Fruit fly (Drosophila melanogaster) whole organism, embryonic: Measurements from ENCODE around the gene Trm7-34.

Experiments used
- B-H2 ChIP-seq: fragments of 200-800 bp; sonication (Bioruptor generic); optimal IDR thresholded peaks from 2 replicates; lab custom pipeline; 2018; ENCODE audit warnings: missing biosample characterization, mild to moderate bottlenecking, missing genetic modification characterization
- C15 ChIP-seq: fragments of 200-800 bp; sonication (Bioruptor generic); IDR thresholded peaks from 3 replicates; pipeline ENCODE4 v1.3.6; 2022; ENCODE audit warnings: missing biosample characterization, missing genetic modification characterization
- CG10209 ChIP-seq: fragments of 200-800 bp; sonication (Bioruptor generic); optimal IDR thresholded peaks from 3 replicates; lab custom pipeline; 2017; ENCODE audit warnings: missing biosample characterization, mild to moderate bottlenecking, missing genetic modification characterization, missing genetic modification reagents
- CG13123 ChIP-seq: fragments of 200-800 bp; sonication (Bioruptor generic); optimal IDR thresholded peaks from 2 replicates; lab custom pipeline; 2016; ENCODE audit warnings: missing biosample characterization, missing genetic modification characterization
- CG2120 ChIP-seq: fragments of 200-800 bp; sonication (Bioruptor generic); optimal IDR thresholded peaks from 3 replicates; lab custom pipeline; 2016; ENCODE audit warnings: missing biosample characterization, missing genetic modification characterization
- CG31224 ChIP-seq: fragments of 200-800 bp; sonication (Bioruptor generic); IDR thresholded peaks from 2 replicates; pipeline ENCODE4 v1.3.6; 2022; ENCODE audit warnings: missing biosample characterization, missing genetic modification characterization
- CG34376 ChIP-seq: fragments of 200-800 bp; sonication (Bioruptor generic); optimal IDR thresholded peaks from 2 replicates; lab custom pipeline; 2018; ENCODE audit warnings: missing biosample characterization, mild to moderate bottlenecking, missing genetic modification characterization
- CG43689 ChIP-seq: fragments of 200-800 bp; sonication (Bioruptor generic); IDR thresholded peaks from 2 replicates; pipeline ENCODE4 v1.3.6; 2022; ENCODE audit warnings: missing biosample characterization, missing genetic modification characterization
- CG6254 ChIP-seq: fragments of 200-800 bp; sonication (Bioruptor generic); optimal IDR thresholded peaks from 3 replicates; lab custom pipeline; 2017; ENCODE audit warnings: mild to moderate bottlenecking, missing biosample characterization, missing genetic modification reagents, missing genetic modification characterization
- CG6654 ChIP-seq: fragments of 200-800 bp; sonication (Bioruptor generic); optimal IDR thresholded peaks from 2 replicates; lab custom pipeline; 2017; ENCODE audit warnings: missing biosample characterization, mild to moderate bottlenecking, missing genetic modification characterization
- CG6791 ChIP-seq: fragments of 200-800 bp; sonication (Bioruptor generic); IDR thresholded peaks from 3 replicates; pipeline ENCODE4 v1.3.6; 2022; ENCODE audit warnings: missing biosample characterization, missing genetic modification characterization; ENCODE audit not compliant: partially characterized antibody
- CG8359 ChIP-seq: fragments of 200-800 bp; sonication (Bioruptor generic); optimal IDR thresholded peaks from 2 replicates; lab custom pipeline; 2017; ENCODE audit warnings: missing biosample characterization, mild to moderate bottlenecking, missing genetic modification characterization, borderline replicate concordance
- CG9876 ChIP-seq: fragments of 200-800 bp; sonication (Bioruptor generic); optimal IDR thresholded peaks from 2 replicates; lab custom pipeline; 2016; ENCODE audit warnings: missing biosample characterization, missing genetic modification characterization
- CTCF ChIP-seq: fragments of 200-800 bp; sonication (Bioruptor generic); optimal IDR thresholded peaks from 2 replicates; lab custom pipeline; 2017; ENCODE audit warnings: missing biosample characterization, mild to moderate bottlenecking, missing genetic modification characterization, moderate library complexity
- CrebB ChIP-seq: fragments of 200-800 bp; sonication (Bioruptor generic); optimal IDR thresholded peaks from 3 replicates; lab custom pipeline; 2018; ENCODE audit warnings: missing biosample characterization, mild to moderate bottlenecking, missing genetic modification characterization
- Dek ChIP-seq: fragments of 200-800 bp; sonication (Bioruptor generic); optimal IDR thresholded peaks from 3 replicates; lab custom pipeline; 2019; ENCODE audit warnings: missing biosample characterization, mild to moderate bottlenecking, missing genetic modification characterization, moderate library complexity
- Dip2 ChIP-seq: fragments of 200-800 bp; sonication (Bioruptor generic); IDR thresholded peaks from 2 replicates; pipeline ENCODE4 v1.3.6; 2022; ENCODE audit warnings: missing biosample characterization, missing genetic modification characterization
- Dip3 ChIP-seq: fragments of 200-800 bp; sonication (Bioruptor generic); optimal IDR thresholded peaks from 3 replicates; lab custom pipeline; 2016; ENCODE audit warnings: missing biosample characterization, missing genetic modification characterization
- Eip74EF ChIP-seq, 2 experiments: fragments of 200-800 bp in 1 of 2; fragments of >200 bp in 1 of 2; sonication (Bioruptor generic) in 1 of 2; optimal IDR thresholded peaks; 2 replicates each; lab custom pipeline; 2017 to 2019; ENCODE audit warnings: missing biosample characterization in 2 of 2, missing genetic modification characterization in 2 of 2, mild to moderate bottlenecking in 1 of 2, moderate library complexity in 1 of 2
- Hmr ChIP-seq: fragments of 200-800 bp; sonication (Bioruptor generic); optimal IDR thresholded peaks from 3 replicates; lab custom pipeline; 2017; ENCODE audit warnings: mild to moderate bottlenecking, missing biosample characterization, missing genetic modification reagents, missing genetic modification characterization
- Hmx ChIP-seq: fragments of 200-800 bp; sonication (Bioruptor generic); optimal IDR thresholded peaks from 2 replicates; lab custom pipeline; 2016; ENCODE audit warnings: missing biosample characterization, missing genetic modification characterization
- Mad ChIP-seq: fragments of 200-800 bp; sonication (Bioruptor generic); optimal IDR thresholded peaks from 2 replicates; lab custom pipeline; 2016; ENCODE audit warnings: missing biosample characterization, missing genetic modification characterization
- Max ChIP-seq: fragments of 200-800 bp; sonication (Bioruptor generic); optimal IDR thresholded peaks from 2 replicates; lab custom pipeline; 2016; ENCODE audit warnings: missing biosample characterization, mild to moderate bottlenecking, missing genetic modification characterization
- Med ChIP-seq: fragments of 200-800 bp; sonication (Bioruptor generic); peaks from one replicate; lab custom pipeline; 2016; ENCODE audit warnings: missing biosample characterization, missing genetic modification characterization, mild to moderate bottlenecking, inconsistent platforms, moderate library complexity
- Mrtf ChIP-seq: fragments of 200-800 bp; sonication (Bioruptor generic); IDR thresholded peaks from 3 replicates; pipeline ENCODE4 v1.3.6; 2022; ENCODE audit warnings: missing biosample characterization, missing genetic modification characterization
- Myb ChIP-seq: fragments of 200-800 bp; sonication (Bioruptor generic); optimal IDR thresholded peaks from 2 replicates; lab custom pipeline; 2016; ENCODE audit warnings: missing biosample characterization, missing genetic modification characterization
- Rfx ChIP-seq: fragments of 200-800 bp; sonication (Bioruptor generic); IDR thresholded peaks from 2 replicates; pipeline ENCODE4 v1.3.6; 2022; ENCODE audit warnings: missing biosample characterization, missing genetic modification characterization
- Sin3A ChIP-seq: fragments of >200 bp; optimal IDR thresholded peaks from 2 replicates; lab custom pipeline; 2018
- Sox100B ChIP-seq: fragments of 200-800 bp; sonication (Bioruptor generic); optimal IDR thresholded peaks from 3 replicates; lab custom pipeline; 2018; ENCODE audit warnings: missing biosample characterization, mild to moderate bottlenecking, missing genetic modification characterization
- Sox102F ChIP-seq: fragments of 200-800 bp; sonication (Bioruptor generic); optimal IDR thresholded peaks from 2 replicates; lab custom pipeline; 2018; ENCODE audit warnings: missing biosample characterization, mild to moderate bottlenecking, missing genetic modification characterization, moderate library complexity
- Spps ChIP-seq: fragments of 200-800 bp; sonication (Bioruptor generic); optimal IDR thresholded peaks from 2 replicates; lab custom pipeline; 2018; ENCODE audit warnings: missing biosample characterization, mild to moderate bottlenecking, missing genetic modification characterization
- Tbp ChIP-seq: fragments of >200 bp; optimal IDR thresholded peaks from 2 replicates; lab custom pipeline; 2018; ENCODE audit warnings: missing biosample characterization, missing genetic modification characterization
- ash1 ChIP-seq: fragments of 200-800 bp; sonication (Bioruptor generic); optimal IDR thresholded peaks from 2 replicates; lab custom pipeline; 2018; ENCODE audit warnings: missing biosample characterization, mild to moderate bottlenecking, missing genetic modification characterization
- disco-r ChIP-seq: fragments of 200-800 bp; sonication (Bioruptor generic); optimal IDR thresholded peaks from 2 replicates; lab custom pipeline; 2016; ENCODE audit warnings: missing biosample characterization, missing genetic modification characterization
- esg ChIP-seq: fragments of 200-800 bp; sonication (Bioruptor generic); conservative IDR thresholded peaks from 2 replicates; pipeline ENCODE4 v1.3.6; 2022; ENCODE audit warnings: missing biosample characterization, missing genetic modification characterization
- gce ChIP-seq: fragments of 200-800 bp; sonication (Bioruptor generic); IDR thresholded peaks from 3 replicates; pipeline ENCODE4 v1.3.6; 2022; ENCODE audit warnings: missing biosample characterization, missing genetic modification characterization
- gro ChIP-seq: fragments of 200-800 bp; sonication (Bioruptor generic); optimal IDR thresholded peaks from 2 replicates; lab custom pipeline; 2016; ENCODE audit warnings: missing biosample characterization, missing genetic modification characterization
- jigr1 ChIP-seq: fragments of 200-800 bp; sonication (Bioruptor generic); IDR thresholded peaks from 3 replicates; pipeline ENCODE4 v1.3.6; 2022; ENCODE audit warnings: missing biosample characterization, missing genetic modification characterization
- lola ChIP-seq, 3 experiments: fragments of >200 bp in 2 of 3; fragments of 200-800 bp in 1 of 3; sonication (Bioruptor generic) in 1 of 3; optimal IDR thresholded peaks; 2 replicates each; lab custom pipeline; 2017 to 2019; ENCODE audit warnings: missing biosample characterization in 3 of 3, missing genetic modification characterization in 3 of 3, mild to moderate bottlenecking in 1 of 3, moderate library complexity in 1 of 3
- mam ChIP-seq: fragments of 200-800 bp; sonication (Bioruptor generic); optimal IDR thresholded peaks from 3 replicates; lab custom pipeline; 2016; ENCODE audit warnings: missing biosample characterization, missing genetic modification characterization
- nau ChIP-seq: fragments of 200-800 bp; sonication (Bioruptor generic); optimal IDR thresholded peaks from 3 replicates; lab custom pipeline; 2017; ENCODE audit warnings: missing biosample characterization, mild to moderate bottlenecking, missing genetic modification characterization, missing genetic modification reagents
- odd ChIP-seq: fragments of 200-800 bp; sonication (Bioruptor generic); optimal IDR thresholded peaks from 2 replicates; lab custom pipeline; 2017; ENCODE audit warnings: missing biosample characterization, mild to moderate bottlenecking, missing genetic modification characterization
- pan ChIP-seq, 4 experiments: fragments of >200 bp in 3 of 4; fragments of 200-800 bp in 1 of 4; sonication (Bioruptor generic) in 1 of 4; optimal IDR thresholded peaks in 3 of 4; IDR thresholded peaks in 1 of 4; 2 replicates each; pipeline versions ENCODE4 v1.3.6 to Lab custom; 2017 to 2022; ENCODE audit warnings: missing biosample characterization in 2 of 4, missing genetic modification characterization in 2 of 4, mixed read lengths in 1 of 4
- pros ChIP-seq: fragments of 200-800 bp; sonication (Bioruptor generic); optimal IDR thresholded peaks from 3 replicates; lab custom pipeline; 2019; ENCODE audit warnings: missing biosample characterization, mild to moderate bottlenecking, missing genetic modification characterization, moderate library complexity
- rib ChIP-seq: fragments of 200-800 bp; sonication (Bioruptor generic); IDR thresholded peaks from 2 replicates; pipeline ENCODE4 v1.3.6; 2022; ENCODE audit warnings: missing biosample characterization, missing genetic modification characterization
- sisA ChIP-seq: fragments of 200-800 bp; sonication (Bioruptor generic); IDR thresholded peaks from 2 replicates; pipeline ENCODE4 v1.3.6; 2022; ENCODE audit warnings: missing biosample characterization, missing genetic modification characterization
- sna ChIP-seq: fragments of 200-800 bp; sonication (Bioruptor generic); IDR thresholded peaks from 2 replicates; pipeline ENCODE4 v1.3.6; 2022; ENCODE audit warnings: missing biosample characterization, missing genetic modification characterization; ENCODE audit not compliant: partially characterized antibody
- tgo ChIP-seq: fragments of 200-800 bp; sonication (Bioruptor generic); IDR thresholded peaks from 3 replicates; pipeline ENCODE4 v1.3.6; 2022; ENCODE audit warnings: missing biosample characterization, missing genetic modification characterization
- tx ChIP-seq: fragments of 200-800 bp; sonication (Bioruptor generic); optimal IDR thresholded peaks from 2 replicates; lab custom pipeline; 2016; ENCODE audit warnings: missing biosample characterization, missing genetic modification characterization

The Trm7-34 gene

dm6 chr3R:21112742-21113465, 20.8 kb downstream of the Trm7-34 start (continued):
- TF ChIP-seq CG6791 (GFP tag; lab: Robert Waterston, UW) (no peak), rib (GFP tag; lab: Robert Waterston, UW) (peak; percentile 49; the same call in 1 of the 2 replicates), Sox102F (GFP tag; lab: Kevin White, UChicago) (peak; percentile 92), pros (GFP tag; lab: Kevin White, UChicago) (no peak), Hmr (GFP tag; lab: Kevin White, UChicago) (peak; percentile 90), CG8359 (peak; percentile 57), pan (optimal IDR thresholded peaks at IDR 0.05; lab: Kevin White, UChicago) (no peak), pan (GFP tag; optimal IDR thresholded peaks at IDR 0.05 in 1 of 2, IDR thresholded peaks at IDR 0.05 in 1 of 2) (peak in 1 of 2 experiments; percentile 91), Dip2 (no peak), Eip74EF (GFP tag; optimal IDR thresholded peaks at IDR 0.05; lab: Kevin White, UChicago) (peak in 1 of 2 experiments; percentile 92), CG43689 (GFP tag; lab: Robert Waterston, UW) (peak; percentile 65), odd (GFP tag; lab: Kevin White, UChicago) (peak; percentile 80), CTCF (peak; percentile 28), jigr1 (GFP tag; lab: Robert Waterston, UW) (peak; percentile 46; the same call in 1 of the 3 replicates), CG6254 (peak; percentile 66), gro (peak; percentile 94), CG31224 (peak; percentile 75), CG6654 (GFP tag; lab: Kevin White, UChicago) (peak; percentile 63), nau (peak; percentile 82), Dek (peak; percentile 86), B-H2 (GFP tag; lab: Kevin White, UChicago) (peak; percentile 63), gce (GFP tag; lab: Robert Waterston, UW) (peak; percentile 89), Hmx (GFP tag; lab: Kevin White, UChicago) (peak; percentile 59), sna (GFP tag; lab: Robert Waterston, UW) (no peak), mam (GFP tag; lab: Kevin White, UChicago) (peak; percentile 87), Med (GFP tag; lab: Kevin White, UChicago) (peak; percentile 99), Sox100B (GFP tag; lab: Kevin White, UChicago) (peak; percentile 88), lola (GFP tag; optimal IDR thresholded peaks at IDR 0.05; lab: Kevin White, UChicago) (peak in 1 of 3 experiments; percentile 73), esg (GFP tag; lab: Robert Waterston, UW) (peak; percentile 84), Tbp (GFP tag; lab: Kevin White, UChicago) (no peak), CG9876 (peak; percentile 82), Mad (GFP tag; lab: Kevin White, UChicago) (peak; percentile 82), ash1 (GFP tag; lab: Kevin White, UChicago) (peak; percentile 41), CG10209 (peak; percentile 88), Spps (tag; lab: Kevin White, UChicago) (peak; percentile 82), Max (GFP tag; lab: Kevin White, UChicago) (peak; percentile 51), C15 (GFP tag; lab: Robert Waterston, UW) (0 out of 3 replicates have a peak, but pooled peaks have one; percentile 50), tgo (peak; percentile 85; the same call in 2 of the 3 replicates), CrebB (tag; lab: Kevin White, UChicago) (peak; percentile 86), Myb (GFP tag; lab: Kevin White, UChicago) (peak; percentile 77), Dip3 (peak; percentile 87), Mrtf (peak; percentile 82), Rfx (peak; percentile 94), sisA (peak; percentile 80), tx (peak; percentile 85), CG2120 (peak; percentile 93), Sin3A (lab: Kevin White, UChicago) (no peak), disco-r (GFP tag; lab: Kevin White, UChicago) (peak; percentile 76), CG13123 (peak; percentile 80), CG34376 (GFP tag; lab: Kevin White, UChicago) (no peak)
